Worm (Caenorhabditis elegans) whole organism, L4/young adult: ENCODE data around the gene ogdh-1.

ENCODE experiments used
- W03F9.2 ChIP-seq: fragments of 150-350 bp; optimal IDR thresholded peaks from 2 replicates; lab custom pipeline; 2014; ENCODE audit warnings: missing biosample characterization, missing genetic modification characterization
- him-1 ChIP-seq: sonication (generic microtip); optimal IDR thresholded peaks from 2 replicates; lab custom pipeline; 2016; ENCODE audit warnings: missing genotype, missing genetic modification reagents, missing genetic modification characterization, missing compliant biosample characterization

ce11 chrIV:4723687-4724086, 19.9 kb upstream of the ogdh-1 start:
- no peak for TF ChIP-seq him-1
- no peak for TF ChIP-seq W03F9.2 (tag; lab: Kevin White, UChicago)
